Worm (Caenorhabditis elegans): ENCODE measurements around the gene T14G8.3.

The T14G8.3 gene

ce11 chrX:12872022-12872888, 11.2 kb downstream of the T14G8.3 start (continued):
- TF ChIP-seq somi-1 (GFP tag; optimal IDR thresholded peaks at IDR 0.05) (peak; percentile 91), Y56A3A.18 (GFP tag; IDR thresholded peaks at IDR 0.05) (peak; percentile 31; the same call in 1 of the 2 replicates), hmg-1.2 (GFP tag; IDR thresholded peaks at IDR 0.05) (peak; percentile 48; the same call in 1 of the 2 replicates), egrh-3 (GFP tag; IDR thresholded peaks at IDR 0.05) (peak; percentile 12; the same call in 1 of the 2 replicates), Y53G8AR.9 (GFP tag; conservative IDR thresholded peaks at IDR 0.05) (peak; percentile 64; the same call in 1 of the 2 replicates), lag-1 (GFP tag; IDR thresholded peaks at IDR 0.05) (0 out of 2 replicates have a peak, but pooled peaks have one; percentile 70), F23B12.7 (tag; optimal IDR thresholded peaks at IDR 0.05; ENCODE audit: insufficient read depth) (peak; percentile 14), ztf-3 (GFP tag; optimal IDR thresholded peaks at IDR 0.05) (peak; percentile 77), fkh-3 (tag; optimal IDR thresholded peaks at IDR 0.05) (no peak), pha-4 (tag; optimal IDR thresholded peaks at IDR 0.05) (peak; percentile 3), C17E4.6 (GFP tag; IDR thresholded peaks at IDR 0.05) (no peak), chd-7 (tag; optimal IDR thresholded peaks at IDR 0.05) (peak; percentile 97), nhr-80 (tag; optimal IDR thresholded peaks at IDR 0.05) (peak; percentile 100), egl-44 (GFP tag; IDR thresholded peaks at IDR 0.05) (peak; percentile 76), snpc-4 (GFP tag; optimal IDR thresholded peaks at IDR 0.05) (no peak), snpc-4 (tag; optimal IDR thresholded peaks at IDR 0.05) (peak in 2 of 4 experiments; percentile 44 to 51), tbx-9 (tag; optimal IDR thresholded peaks at IDR 0.05; ENCODE audit: borderline replicate concordance) (no peak)

- TF ChIP-seq ztf-25 (GFP tag; IDR thresholded peaks at IDR 0.05) = no peak
- no peak for TF ChIP-seq K11D2.4 (GFP tag; IDR thresholded peaks at IDR 0.05)
- TF ChIP-seq tbp1 (GFP tag; optimal IDR thresholded peaks at IDR 0.05) = peak; percentile 1
- no peak for TF ChIP-seq aptf-3 (GFP tag; IDR thresholded peaks at IDR 0.05)
- TF ChIP-seq lin-35 (GFP tag; optimal IDR thresholded peaks at IDR 0.05) = peak in 1 of 3 experiments; percentile 25
- no peak for TF ChIP-seq Y95B8A.8 (GFP tag; IDR thresholded peaks at IDR 0.05)
- TF ChIP-seq C06A6.2 (GFP tag; conservative IDR thresholded peaks at IDR 0.05) = 0 out of 2 replicates have a peak, but pooled peaks have one; percentile 47
- no peak for TF ChIP-seq nfyb-1 (GFP tag; IDR thresholded peaks at IDR 0.05)
- no peak for TF ChIP-seq ets-4 (GFP tag; optimal IDR thresholded peaks at IDR 0.05)
- no peak for TF ChIP-seq mcd-1 (GFP tag; IDR thresholded peaks at IDR 0.05)
- no peak for TF ChIP-seq D2030.7 (GFP tag; IDR thresholded peaks at IDR 0.05)
- TF ChIP-seq C17E4.6 (GFP tag; IDR thresholded peaks at IDR 0.05) = no peak
- TF ChIP-seq nhr-80 (tag; optimal IDR thresholded peaks at IDR 0.05) = peak; percentile 72
- TF ChIP-seq F33H1.4 (GFP tag; IDR thresholded peaks at IDR 0.05) = no peak
- TF ChIP-seq cebp-1 (GFP tag; IDR thresholded peaks at IDR 0.05) = no peak
- peak; percentile 49 for TF ChIP-seq cebp-1 (tag; optimal IDR thresholded peaks at IDR 0.05)
- peak; percentile 4 for TF ChIP-seq attf-5 (GFP tag; optimal IDR thresholded peaks at IDR 0.05)
- no peak for TF ChIP-seq ceh-91 (GFP tag; IDR thresholded peaks at IDR 0.05)
- no peak for TF ChIP-seq rpc-1 (optimal IDR thresholded peaks at IDR 0.05)
- TF ChIP-seq rpc-1 (tag; optimal IDR thresholded peaks at IDR 0.05) = no peak
These were observed 12.8 kb downstream of the T14G8.3 start for ce11 chrX:12873688-12874364.
